Worm (Caenorhabditis elegans): ENCODE measurements around the gene ham-3.

DNA sequence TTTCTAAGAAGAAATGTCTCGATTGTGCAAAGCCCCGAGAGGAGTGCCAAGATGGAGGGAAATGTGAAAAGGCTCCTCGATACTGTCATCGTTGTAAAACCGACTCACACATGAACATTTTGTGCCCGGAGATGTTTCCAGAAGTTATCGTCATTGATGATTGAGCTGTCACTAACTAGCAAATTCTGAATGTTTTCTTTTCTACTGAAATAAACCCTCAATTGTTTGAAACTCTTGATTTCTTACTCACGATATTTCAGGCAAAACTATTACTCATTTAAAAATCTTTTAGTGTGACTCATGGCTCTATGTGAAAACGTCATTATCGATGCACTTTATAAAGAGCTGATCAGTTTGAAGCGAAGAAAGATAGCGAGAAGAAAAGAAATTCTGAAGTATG lies 35.5 kb upstream of the ham-3 start, which contains the start of gene T16H12.13:
- TF ChIP-seq F49E8.2 (tag; optimal IDR thresholded peaks at IDR 0.05; ENCODE audit: insufficient read depth) (no peak), Y53F4B.3 (GFP tag; IDR thresholded peaks at IDR 0.05) (no peak)

Measured in whole organism, young adult.